Worm (Caenorhabditis elegans): ENCODE results near the gene ttr-21.

ce11 chrV:13858906-13859305 is 4.7 kb upstream of the ttr-21 start, which contains the start of gene srx-135:
- no peak for TF ChIP-seq D1046.2 (GFP tag; IDR thresholded peaks at IDR 0.05)
- no peak for TF ChIP-seq unc-62 (GFP tag; optimal IDR thresholded peaks at IDR 0.05 in 1 of 2)
- TF ChIP-seq unc-62 (tag; optimal IDR thresholded peaks at IDR 0.05): no peak
- TF ChIP-seq T26A8.4 (GFP tag; IDR thresholded peaks at IDR 0.05): no peak
- TF ChIP-seq php-3 (GFP tag; IDR thresholded peaks at IDR 0.05): no peak
- TF ChIP-seq lir-3 (tag; optimal IDR thresholded peaks at IDR 0.05): no peak
- TF ChIP-seq aly-2 (tag; optimal IDR thresholded peaks at IDR 0.05): no peak
- no peak for TF ChIP-seq lin-13 (GFP tag; optimal IDR thresholded peaks at IDR 0.05)
- no peak for TF ChIP-seq madf-9 (GFP tag; conservative IDR thresholded peaks at IDR 0.05)
- no peak for TF ChIP-seq lin-15B (tag; optimal IDR thresholded peaks at IDR 0.05)
- TF ChIP-seq egl-43 (GFP tag; IDR thresholded peaks at IDR 0.05): no peak
- no peak for TF ChIP-seq lsy-2 (tag; optimal IDR thresholded peaks at IDR 0.05)
- TF ChIP-seq unc-130 (GFP tag; optimal IDR thresholded peaks at IDR 0.05): no peak
- no peak for TF ChIP-seq ama-1 (optimal IDR thresholded peaks at IDR 0.05)

All from whole organism, L4 larva.